Worm (Caenorhabditis elegans) whole organism, early embryonic: ENCODE measurements around the gene nspb-8.

Source experiments
- B0310.2 ChIP-seq: sonication (generic microtip); optimal IDR thresholded peaks from 2 replicates; lab custom pipeline; 2016; ENCODE audit warnings: mild to moderate bottlenecking, missing genetic modification characterization, missing compliant biosample characterization
- F13C5.2 ChIP-seq: sonication (generic microtip); optimal IDR thresholded peaks from 2 replicates; lab custom pipeline; 2017; ENCODE audit warnings: mild to moderate bottlenecking, missing genetic modification characterization, inconsistent platforms, missing compliant biosample characterization
- aly-1 ChIP-seq: sonication (generic microtip); optimal IDR thresholded peaks from 2 replicates; lab custom pipeline; 2016; ENCODE audit warnings: missing genetic modification characterization, missing compliant biosample characterization
- ama-1 ChIP-seq: fragments of 150-350 bp; optimal IDR thresholded peaks from 2 replicates; lab custom pipeline; 2014
- ceh-13 ChIP-seq: fragments of 200-800 bp; sonication (Bioruptor generic); optimal IDR thresholded peaks from 2 replicates; lab custom pipeline; 2018; ENCODE audit warnings: mild to moderate bottlenecking, missing genetic modification characterization, missing compliant biosample characterization
- ceh-36 ChIP-seq: sonication (generic microtip); optimal IDR thresholded peaks from 2 replicates; lab custom pipeline; 2016; ENCODE audit warnings: missing genetic modification characterization, inconsistent platforms, missing compliant biosample characterization
- ets-7 ChIP-seq: sonication (generic microtip); optimal IDR thresholded peaks from 2 replicates; lab custom pipeline; 2016; ENCODE audit warnings: missing genotype, missing genetic modification characterization, missing compliant biosample characterization
- flt-1 ChIP-seq: fragments of 200-800 bp; sonication (Bioruptor generic); IDR thresholded peaks from 2 replicates; pipeline ENCODE4 v1.3.6; 2022; ENCODE audit warnings: missing genetic modification characterization, missing compliant biosample characterization
- hmbx-1 ChIP-seq: sonication (generic microtip); optimal IDR thresholded peaks from 2 replicates; lab custom pipeline; 2016; ENCODE audit warnings: mild to moderate bottlenecking, missing genetic modification characterization, missing compliant biosample characterization
- hmg-4 ChIP-seq: fragments of 200-800 bp; sonication (Bioruptor generic); optimal IDR thresholded peaks from 2 replicates; lab custom pipeline; 2018; ENCODE audit warnings: mild to moderate bottlenecking, missing genetic modification characterization, missing compliant biosample characterization
- hnd-1 ChIP-seq: sonication (generic microtip); optimal IDR thresholded peaks from 2 replicates; lab custom pipeline; 2016; ENCODE audit warnings: missing genetic modification characterization, missing compliant biosample characterization
- pes-1 ChIP-seq: fragments of 200-800 bp; sonication (Bioruptor generic); IDR thresholded peaks from 2 replicates; pipeline ENCODE4 v1.3.6; 2022; ENCODE audit warnings: missing genetic modification reagents, missing genetic modification characterization, missing compliant biosample characterization
- scrt-1 ChIP-seq: fragments of 200-800 bp; sonication (Bioruptor generic); IDR thresholded peaks from 2 replicates; pipeline ENCODE4 v1.3.6; 2022; ENCODE audit warnings: missing genetic modification characterization, missing compliant biosample characterization
- sea-1 ChIP-seq: fragments of 200-800 bp; sonication (Bioruptor generic); conservative IDR thresholded peaks from 2 replicates; pipeline ENCODE4 v1.3.6; 2022; ENCODE audit warnings: missing genetic modification characterization, missing compliant biosample characterization
- tbx-11 ChIP-seq: fragments of 200-800 bp; sonication (Bioruptor generic); IDR thresholded peaks from 2 replicates; pipeline ENCODE4 v1.3.6; 2022; ENCODE audit warnings: missing genetic modification characterization, missing compliant biosample characterization
- tbx-37 ChIP-seq: fragments of 200-800 bp; sonication (Bioruptor generic); conservative IDR thresholded peaks from 2 replicates; pipeline ENCODE4 v1.3.6; 2022; ENCODE audit warnings: missing genetic modification reagents, missing genetic modification characterization, missing compliant biosample characterization
- tra-4 ChIP-seq: sonication (generic microtip); optimal IDR thresholded peaks from 2 replicates; lab custom pipeline; 2017; ENCODE audit warnings: missing genetic modification characterization, missing compliant biosample characterization

Gene nspb-8

ce11 chrII:14582206-14582605, 1.8 kb upstream of the nspb-8 start, which contains the start of gene C01G12.3:
C01G12.3 (minus strand) TSS chrII:14582306.
- TF ChIP-seq ceh-36 (tag; lab: Kevin White, UChicago) (no peak), sea-1 (GFP tag; lab: Robert Waterston, UW) (no peak)

ce11 chrII:14578716-14579115, 1.7 kb downstream of the nspb-8 start, which contains the start of gene C01G12.9:
C01G12.9 (plus strand) TSS chrII:14579016.
- no peak for TF ChIP-seq ceh-36 (tag; lab: Kevin White, UChicago)
- no peak for TF ChIP-seq tbx-37 (GFP tag; lab: Robert Waterston, UW)
- no peak for TF ChIP-seq hmg-4 (GFP tag; lab: Kevin White, UChicago)
- no peak for TF ChIP-seq aly-1 (tag; lab: Kevin White, UChicago)
- TF ChIP-seq scrt-1 (GFP tag; lab: Robert Waterston, UW): no peak
- no peak for TF ChIP-seq tbx-11 (GFP tag; lab: Robert Waterston, UW)
- no peak for TF ChIP-seq B0310.2 (tag; lab: Kevin White, UChicago)
- TF ChIP-seq ceh-13: no peak
- no peak for TF ChIP-seq hmbx-1 (tag; lab: Kevin White, UChicago)
- TF ChIP-seq pes-1: no peak
- TF ChIP-seq sea-1 (GFP tag; lab: Robert Waterston, UW): no peak

ce11 chrII:14578013-14578412, 2.4 kb downstream of the nspb-8 start, which contains the start of gene nspb-7:
nspb-7 (plus strand) TSS chrII:14578313.
- TF ChIP-seq B0310.2 (tag; lab: Kevin White, UChicago): no peak
- TF ChIP-seq aly-1 (tag; lab: Kevin White, UChicago): no peak

- TF ChIP-seq B0310.2 (tag; lab: Kevin White, UChicago): no peak
- TF ChIP-seq hnd-1 (tag; lab: Kevin White, UChicago): no peak
- no peak for TF ChIP-seq ets-7 (tag; lab: Kevin White, UChicago)
- TF ChIP-seq pes-1: no peak
- TF ChIP-seq flt-1: no peak
- TF ChIP-seq tbx-11 (GFP tag; lab: Robert Waterston, UW): no peak
- no peak for TF ChIP-seq ama-1
- TF ChIP-seq scrt-1 (GFP tag; lab: Robert Waterston, UW): no peak
- no peak for TF ChIP-seq tra-4 (tag; lab: Kevin White, UChicago)
- TF ChIP-seq hmg-4 (GFP tag; lab: Kevin White, UChicago): no peak
- TF ChIP-seq ceh-13: no peak
Observed at ce11 chrII:14576429-14576828, 4.0 kb downstream of the nspb-8 start, which contains the start of gene C01G12.13. C01G12.13 (plus strand) TSS chrII:14576729.

ce11 chrII:14574790-14575189, 5.7 kb downstream of the nspb-8 start:
- TF ChIP-seq ama-1 (no peak), pes-1 (no peak), sea-1 (GFP tag; lab: Robert Waterston, UW) (no peak), ceh-36 (tag; lab: Kevin White, UChicago) (no peak), flt-1 (no peak), ets-7 (tag; lab: Kevin White, UChicago) (no peak), scrt-1 (GFP tag; lab: Robert Waterston, UW) (no peak), aly-1 (tag; lab: Kevin White, UChicago) (no peak)

- TF ChIP-seq B0310.2 (tag; lab: Kevin White, UChicago): no peak
- no peak for TF ChIP-seq ets-7 (tag; lab: Kevin White, UChicago)
- no peak for TF ChIP-seq hmg-4 (GFP tag; lab: Kevin White, UChicago)
- TF ChIP-seq tra-4 (tag; lab: Kevin White, UChicago): no peak
- no peak for TF ChIP-seq scrt-1 (GFP tag; lab: Robert Waterston, UW)
- TF ChIP-seq ceh-36 (tag; lab: Kevin White, UChicago): no peak
Observed at ce11 chrII:14573315-14573714, 7.1 kb downstream of the nspb-8 start, which contains the start of gene madf-5. madf-5 (plus strand) TSS chrII:14573615.

- TF ChIP-seq scrt-1 (GFP tag; lab: Robert Waterston, UW) (no peak), F13C5.2 (tag; lab: Kevin White, UChicago) (no peak), sea-1 (GFP tag; lab: Robert Waterston, UW) (no peak), B0310.2 (tag; lab: Kevin White, UChicago) (no peak), ets-7 (tag; lab: Kevin White, UChicago) (no peak), ceh-13 (no peak)
Observed at ce11 chrII:14570541-14571160, 9.8 kb downstream of the nspb-8 start.

ce11 chrII:14569322-14569721, 11.1 kb downstream of the nspb-8 start:
- TF ChIP-seq tbx-11 (GFP tag; lab: Robert Waterston, UW): no peak
- peak; percentile 26 for TF ChIP-seq hmg-4 (GFP tag; lab: Kevin White, UChicago)

- no peak for TF ChIP-seq ceh-13
- no peak for TF ChIP-seq hnd-1 (tag; lab: Kevin White, UChicago)
- no peak for TF ChIP-seq ceh-36 (tag; lab: Kevin White, UChicago)
- TF ChIP-seq flt-1: no peak
- no peak for TF ChIP-seq B0310.2 (tag; lab: Kevin White, UChicago)
- no peak for TF ChIP-seq hmg-4 (GFP tag; lab: Kevin White, UChicago)
- no peak for TF ChIP-seq scrt-1 (GFP tag; lab: Robert Waterston, UW)
- no peak for TF ChIP-seq F13C5.2 (tag; lab: Kevin White, UChicago)
- no peak for TF ChIP-seq tra-4 (tag; lab: Kevin White, UChicago)
- TF ChIP-seq ama-1: no peak
Observed at ce11 chrII:14567811-14568210, 12.6 kb downstream of the nspb-8 start.
